Worm (Caenorhabditis elegans) whole organism, L2 larva: ENCODE measurements around the gene E04D5.5.

ENCODE experiments used
- fos-1 ChIP-seq: fragments of 150-350 bp; optimal IDR thresholded peaks from 2 replicates; lab custom pipeline; 2014; ENCODE audit warnings: missing biosample characterization, missing genetic modification characterization
- nhr-237 ChIP-seq: fragments of 150-350 bp; optimal IDR thresholded peaks from 2 replicates; lab custom pipeline; 2014; ENCODE audit warnings: missing biosample characterization, missing genetic modification characterization
- nhr-25 ChIP-seq: fragments of 150-350 bp; sonication (generic microtip); optimal IDR thresholded peaks from 3 replicates; lab custom pipeline; 2014; ENCODE audit warnings: missing biosample characterization, missing genetic modification characterization
- snpc-4 ChIP-seq: fragments of 150-350 bp; optimal IDR thresholded peaks from 2 replicates; lab custom pipeline; 2014; ENCODE audit warnings: missing biosample characterization, missing genetic modification characterization
- unc-62 ChIP-seq: fragments of 150-350 bp; optimal IDR thresholded peaks from 2 replicates; lab custom pipeline; 2014; ENCODE audit warnings: missing biosample characterization, missing genetic modification reagents, missing genetic modification characterization

DNA sequence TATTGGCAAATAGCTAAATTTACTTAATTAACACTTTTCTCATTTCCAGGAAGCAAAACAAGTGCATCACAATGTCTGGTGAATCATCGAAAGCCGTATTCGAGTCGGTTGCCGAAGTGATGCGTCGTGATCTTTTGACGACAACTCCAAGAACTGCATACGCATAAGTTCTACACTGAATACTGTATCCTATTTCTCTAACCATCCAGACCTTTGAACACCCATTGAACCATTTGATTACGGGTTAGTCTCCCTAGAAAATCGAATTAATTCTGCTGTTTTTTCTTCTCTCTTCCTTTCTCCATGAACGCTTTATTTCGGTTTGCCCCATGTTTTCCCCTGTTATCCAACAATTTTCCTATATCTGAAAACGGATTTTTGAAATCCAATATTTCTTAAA, 38.6 kb downstream of the E04D5.5 start, which contains the start of gene lin-56:
- TF ChIP-seq unc-62 (no peak), fos-1 (no peak), nhr-237 (tag; lab: Kevin White, UChicago) (no peak), snpc-4 (tag; lab: Kevin White, UChicago) (no peak), nhr-25 (tag; lab: Kevin White, UChicago) (no peak)
